Fruit fly (Drosophila melanogaster): ENCODE data around the gene CG14196.

- no peak for TF ChIP-seq psq (optimal IDR thresholded peaks at IDR 0.05)
- TF ChIP-seq ttk (optimal IDR thresholded peaks at IDR 0.05): no peak
- TF ChIP-seq h (optimal IDR thresholded peaks at IDR 0.05): no peak
- TF ChIP-seq Myc (optimal IDR thresholded peaks at IDR 0.05): no peak
- no peak for TF ChIP-seq insv (optimal IDR thresholded peaks at IDR 0.05)
Measured at dm6 chrX:19215215-19215614, 26.4 kb downstream of the CG14196 start, which contains the start of gene Muc18B.
